Worm (Caenorhabditis elegans) whole organism, young adult: Measurements from ENCODE around the gene C46F2.1.

Experiments used
- F57C9.4 ChIP-seq: sonication (generic microtip); optimal IDR thresholded peaks from 2 replicates; lab custom pipeline; 2017; ENCODE audit warnings: mild to moderate bottlenecking, missing genetic modification characterization, missing compliant biosample characterization
- atf-7 ChIP-seq: sonication (generic microtip); optimal IDR thresholded peaks from 2 replicates; lab custom pipeline; 2017; ENCODE audit warnings: mild to moderate bottlenecking, missing genetic modification characterization, missing compliant biosample characterization
- ceh-79 ChIP-seq: sonication (generic microtip); optimal IDR thresholded peaks from 2 replicates; lab custom pipeline; 2017; ENCODE audit warnings: mild to moderate bottlenecking, missing genetic modification characterization, missing compliant biosample characterization
- dpff-1 ChIP-seq: sonication (generic microtip); optimal IDR thresholded peaks from 2 replicates; lab custom pipeline; 2017; ENCODE audit warnings: mild to moderate bottlenecking, missing genetic modification characterization, missing compliant biosample characterization
- him-1 ChIP-seq: sonication (generic microtip); optimal IDR thresholded peaks from 2 replicates; lab custom pipeline; 2016; ENCODE audit warnings: missing genotype, missing genetic modification reagents, missing genetic modification characterization, missing compliant biosample characterization
- hmg-20 ChIP-seq: fragments of 200-800 bp; sonication (Bioruptor generic); IDR thresholded peaks from 2 replicates; pipeline ENCODE4 v1.3.6; 2022; ENCODE audit warnings: missing genetic modification reagents, missing genetic modification characterization, missing compliant biosample characterization
- madf-3 ChIP-seq: fragments of 200-800 bp; sonication (Bioruptor generic); IDR thresholded peaks from 2 replicates; pipeline ENCODE4 v1.3.6; 2022; ENCODE audit warnings: missing genetic modification reagents, missing genetic modification characterization, missing compliant biosample characterization
- nfya-2 ChIP-seq: fragments of 200-800 bp; sonication (Bioruptor generic); IDR thresholded peaks from 2 replicates; pipeline ENCODE4 v1.3.6; 2022; ENCODE audit warnings: missing genetic modification reagents, missing genetic modification characterization, missing compliant biosample characterization
- nfyb-1 ChIP-seq: fragments of 200-800 bp; sonication (Bioruptor generic); IDR thresholded peaks from 2 replicates; pipeline ENCODE4 v1.3.6; 2022; ENCODE audit warnings: missing genetic modification reagents, missing genetic modification characterization, missing compliant biosample characterization
- pha-4 ChIP-seq: fragments of 150-350 bp; sonication (generic microtip); optimal IDR thresholded peaks from 2 replicates; lab custom pipeline; 2014; ENCODE audit warnings: missing biosample characterization, missing genetic modification reagents, missing genetic modification characterization
- rpc-1 ChIP-seq, 2 experiments: fragments of 150-350 bp in 1 of 2; sonication (generic microtip) in 1 of 2; optimal IDR thresholded peaks; 2 replicates each; lab custom pipeline; 2014 to 2018; ENCODE audit warnings: missing biosample characterization in 1 of 2, missing genetic modification characterization in 1 of 2, missing genetic modification reagents in 1 of 2, missing genotype in 1 of 2
- tlf-1 ChIP-seq: fragments of 200-800 bp; sonication (Bioruptor generic); optimal IDR thresholded peaks from 2 replicates; lab custom pipeline; 2018; ENCODE audit warnings: mild to moderate bottlenecking, missing genetic modification characterization, missing compliant biosample characterization

ce11 chrX:8057791-8058270 lies 20.0 kb upstream of the C46F2.1 start, which contains the start of gene dim-1:
- TF ChIP-seq atf-7 (tag; lab: Kevin White, UChicago) (no peak), F57C9.4 (no peak), tlf-1 (GFP tag; lab: Kevin White, UChicago) (no peak), hmg-20 (GFP tag; lab: Robert Waterston, UW) (no peak), rpc-1 (optimal IDR thresholded peaks at IDR 0.05; lab: Kevin White, UChicago) (no peak), rpc-1 (tag; optimal IDR thresholded peaks at IDR 0.05; lab: Kevin White, UChicago) (no peak), pha-4 (no peak), dpff-1 (no peak), nfya-2 (GFP tag; lab: Robert Waterston, UW) (no peak), nfyb-1 (GFP tag; lab: Robert Waterston, UW) (no peak), ceh-79 (no peak), him-1 (no peak), madf-3 (no peak)
